Worm (Caenorhabditis elegans): Measurements from ENCODE around the gene F57B1.9.

Gene F57B1.9

DNA sequence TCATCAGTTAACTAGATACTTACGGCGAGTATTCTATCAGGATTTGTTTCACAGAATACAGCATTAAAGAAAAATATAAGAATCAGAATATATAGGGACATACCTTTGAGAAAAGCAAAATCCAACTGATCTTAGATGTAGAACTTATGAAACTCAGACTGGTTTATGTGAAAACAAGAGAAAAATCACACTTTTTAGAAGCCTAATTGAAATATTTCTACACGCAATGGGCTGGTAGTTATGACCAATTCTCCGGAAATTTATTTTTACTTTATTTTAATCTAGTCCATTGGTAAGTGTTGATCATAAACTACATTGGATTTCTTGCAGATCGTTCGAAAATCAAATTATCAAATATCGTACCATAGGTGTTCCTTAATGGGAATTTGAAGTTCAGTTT lies 13.6 kb downstream of the F57B1.9 start, which contains the start of gene T09E8.4:
T09E8.4 (minus strand) TSS at position 101 of the 400 bp plus-strand sequence.
- no peak for TF ChIP-seq ceh-16 (tag; optimal IDR thresholded peaks at IDR 0.05)

DNA sequence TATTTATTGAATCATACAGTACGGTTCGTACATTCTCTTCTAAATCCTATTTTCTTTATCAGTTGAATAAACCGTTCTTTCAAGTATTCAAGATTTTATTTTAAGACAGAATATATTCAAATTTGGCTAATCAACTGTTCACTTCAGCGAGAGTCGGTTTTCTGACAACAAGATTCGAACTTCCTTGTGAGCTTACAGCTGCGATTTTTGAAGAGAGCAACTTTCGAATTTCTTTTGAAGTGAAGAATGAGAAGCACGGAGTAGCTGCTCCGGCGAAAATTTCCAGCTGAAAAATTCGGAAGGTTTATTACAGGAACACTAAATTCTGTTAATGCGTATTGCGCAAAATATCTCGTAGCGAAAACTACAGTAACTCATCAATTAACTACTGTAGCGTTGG lies 16.3 kb downstream of the F57B1.9 start:
- TF ChIP-seq nhr-12 (tag; optimal IDR thresholded peaks at IDR 0.05) = no peak
- no peak for TF ChIP-seq nhr-6 (tag; optimal IDR thresholded peaks at IDR 0.05)
- TF ChIP-seq ZK546.5 (tag; optimal IDR thresholded peaks at IDR 0.05) = no peak

DNA sequence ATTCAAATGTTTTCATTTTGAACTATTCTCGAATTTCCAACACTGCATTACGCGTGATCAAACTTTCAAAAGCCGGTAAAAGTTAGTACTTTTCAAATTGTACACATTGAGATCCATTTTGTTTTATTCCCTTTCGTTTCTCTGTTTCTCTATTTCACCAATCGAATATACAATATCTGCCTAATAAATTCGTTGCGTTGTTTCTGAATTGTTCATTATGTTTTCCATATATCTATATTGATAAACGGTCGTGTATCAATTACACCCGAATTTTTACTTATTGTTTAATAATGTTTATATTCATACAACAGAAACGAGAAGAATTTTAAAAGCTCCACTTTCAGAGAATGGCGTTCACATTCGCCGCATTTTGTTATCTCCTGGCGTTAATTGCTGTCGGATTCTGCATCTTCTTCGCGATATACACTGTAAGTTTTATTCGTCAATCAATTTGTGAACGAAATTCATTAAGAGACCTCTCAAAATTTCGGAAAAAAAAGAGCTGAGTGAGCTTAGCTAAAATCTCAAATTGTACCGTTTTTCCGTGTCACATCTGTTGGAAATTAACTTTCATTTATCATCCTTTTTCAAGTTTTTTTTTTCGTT lies 17.6 kb downstream of the F57B1.9 start, which contains the start of gene cni-1:
cni-1 (plus strand) TSS at position 345 of the 606 bp plus-strand sequence.
- TF ChIP-seq elt-1 (tag; optimal IDR thresholded peaks at IDR 0.05) = no peak
- TF ChIP-seq fos-1 (tag; optimal IDR thresholded peaks at IDR 0.05) = no peak
- no peak for TF ChIP-seq zag-1 (tag; optimal IDR thresholded peaks at IDR 0.05)
- TF ChIP-seq ceh-82 (tag; optimal IDR thresholded peaks at IDR 0.05) = no peak
- no peak for TF ChIP-seq nhr-10 (tag; optimal IDR thresholded peaks at IDR 0.05)
- no peak for TF ChIP-seq ztf-4 (tag; optimal IDR thresholded peaks at IDR 0.05)

DNA sequence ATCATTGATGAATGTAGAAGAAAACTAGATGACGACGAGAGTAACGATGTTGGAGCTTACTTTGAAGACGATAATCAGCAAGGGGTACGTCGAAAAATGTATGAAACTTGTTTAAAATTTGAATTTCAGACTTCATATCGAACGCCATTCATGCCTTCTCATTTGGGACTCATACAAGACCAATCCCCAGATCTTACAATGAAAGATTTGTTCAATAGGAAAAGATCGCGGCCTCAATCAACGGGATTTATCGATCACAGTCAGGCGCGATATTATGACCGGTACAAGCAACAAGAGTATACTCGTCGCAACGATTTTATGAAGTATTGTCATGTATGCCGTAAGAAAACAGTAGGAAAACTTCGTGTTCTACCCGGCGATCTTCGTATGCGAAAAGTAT lies 20.9 kb downstream of the F57B1.9 start:
- TF ChIP-seq nhr-77 (tag; optimal IDR thresholded peaks at IDR 0.05) = no peak
- TF ChIP-seq nhr-12 (tag; optimal IDR thresholded peaks at IDR 0.05) = no peak
- TF ChIP-seq nhr-6 (tag; optimal IDR thresholded peaks at IDR 0.05) = no peak
- no peak for TF ChIP-seq blmp-1 (tag; optimal IDR thresholded peaks at IDR 0.05; ENCODE audit: insufficient read depth)
- TF ChIP-seq lsy-2 (tag; optimal IDR thresholded peaks at IDR 0.05) = no peak
- TF ChIP-seq mdl-1 (tag; optimal IDR thresholded peaks at IDR 0.05) = no peak
- no peak for TF ChIP-seq ceh-82 (tag; optimal IDR thresholded peaks at IDR 0.05)
- no peak for TF ChIP-seq alr-1 (tag; optimal IDR thresholded peaks at IDR 0.05)
- no peak for TF ChIP-seq egl-27 (tag; optimal IDR thresholded peaks at IDR 0.05)
- TF ChIP-seq lin-11 (tag; optimal IDR thresholded peaks at IDR 0.05) = no peak
- no peak for TF ChIP-seq nhr-25 (tag; optimal IDR thresholded peaks at IDR 0.05)
- TF ChIP-seq nhr-21 (tag; optimal IDR thresholded peaks at IDR 0.05) = no peak
- no peak for TF ChIP-seq nhr-10 (tag; optimal IDR thresholded peaks at IDR 0.05)
- TF ChIP-seq elt-1 (tag; optimal IDR thresholded peaks at IDR 0.05) = no peak
- no peak for TF ChIP-seq ztf-1 (GFP tag; conservative IDR thresholded peaks at IDR 0.05)

DNA sequence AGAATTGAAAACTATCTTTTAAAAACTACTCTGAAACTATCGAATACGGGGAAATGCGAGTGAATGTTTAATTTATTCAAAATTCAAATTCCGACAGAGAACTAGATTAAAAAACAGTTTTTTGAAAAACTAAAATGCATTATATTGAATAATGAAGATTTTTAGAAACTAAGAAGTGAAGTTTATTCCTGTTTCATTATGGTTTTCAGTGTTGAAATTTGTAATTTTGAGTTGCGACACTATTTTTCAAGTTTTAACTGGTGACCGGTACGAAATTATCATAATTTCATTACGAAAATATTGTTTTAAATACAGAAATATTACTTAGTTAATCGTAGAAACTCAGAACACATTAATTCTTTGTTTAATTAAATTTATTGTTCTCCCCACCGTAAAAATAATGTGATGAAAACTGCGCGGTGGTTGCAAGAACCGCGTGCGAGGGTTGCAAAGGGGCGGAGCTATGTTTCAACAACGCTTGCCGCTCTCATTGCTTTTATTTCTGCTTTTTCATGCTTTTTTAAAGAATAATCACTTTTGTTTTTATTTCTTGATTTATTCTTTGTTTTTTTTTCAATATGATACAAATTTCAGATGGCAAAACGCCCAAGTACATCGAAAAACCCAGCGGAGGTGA lies 21.5 kb downstream of the F57B1.9 start, which contains the start of gene him-17:
him-17 (plus strand) TSS at position 595 of the 637 bp plus-strand sequence.
- TF ChIP-seq ama-1 (optimal IDR thresholded peaks at IDR 0.05) (peak; percentile 6), egl-27 (tag; optimal IDR thresholded peaks at IDR 0.05) (no peak), ceh-16 (tag; optimal IDR thresholded peaks at IDR 0.05) (no peak), sem-4 (tag; optimal IDR thresholded peaks at IDR 0.05) (no peak), lin-39 (tag; optimal IDR thresholded peaks at IDR 0.05) (no peak), lin-13 (GFP tag; optimal IDR thresholded peaks at IDR 0.05) (peak; percentile 30), elt-3 (tag; optimal IDR thresholded peaks at IDR 0.05) (no peak), nhr-25 (tag; optimal IDR thresholded peaks at IDR 0.05) (no peak), mdl-1 (tag; optimal IDR thresholded peaks at IDR 0.05) (peak in 1 of 2 experiments; percentile 9), elt-1 (tag; optimal IDR thresholded peaks at IDR 0.05) (no peak), C34F6.9 (tag; optimal IDR thresholded peaks at IDR 0.05) (peak; percentile 22), aly-2 (tag; optimal IDR thresholded peaks at IDR 0.05) (no peak), blmp-1 (tag; optimal IDR thresholded peaks at IDR 0.05; ENCODE audit: insufficient read depth) (no peak), nhr-77 (tag; optimal IDR thresholded peaks at IDR 0.05) (no peak), nhr-12 (tag; optimal IDR thresholded peaks at IDR 0.05) (no peak), mab-5 (tag; optimal IDR thresholded peaks at IDR 0.05) (peak; percentile 28), ztf-1 (GFP tag; conservative IDR thresholded peaks at IDR 0.05) (no peak), ZK546.5 (tag; optimal IDR thresholded peaks at IDR 0.05) (no peak), skn-1 (tag; optimal IDR thresholded peaks at IDR 0.05) (no peak), fos-1 (tag; optimal IDR thresholded peaks at IDR 0.05) (no peak), F13H6.1 (tag; optimal IDR thresholded peaks at IDR 0.05) (no peak), Y55F3AM.14 (GFP tag; optimal IDR thresholded peaks at IDR 0.05) (no peak), gmeb-1 (tag; optimal IDR thresholded peaks at IDR 0.05) (peak; percentile 60), nhr-21 (tag; optimal IDR thresholded peaks at IDR 0.05) (no peak), nhr-10 (tag; optimal IDR thresholded peaks at IDR 0.05) (no peak), zag-1 (tag; optimal IDR thresholded peaks at IDR 0.05) (no peak), sma-3 (GFP tag; optimal IDR thresholded peaks at IDR 0.05) (peak; percentile 43), unc-62 (GFP tag; optimal IDR thresholded peaks at IDR 0.05) (no peak), lin-11 (tag; optimal IDR thresholded peaks at IDR 0.05) (peak; percentile 25), sma-9 (GFP tag; optimal IDR thresholded peaks at IDR 0.05) (peak; percentile 35), sma-9 (tag; optimal IDR thresholded peaks at IDR 0.05) (no peak), snpc-4 (tag; optimal IDR thresholded peaks at IDR 0.05) (peak; percentile 36), nhr-23 (tag; optimal IDR thresholded peaks at IDR 0.05) (no peak), nhr-11 (tag; optimal IDR thresholded peaks at IDR 0.05) (no peak), unc-55 (GFP tag; optimal IDR thresholded peaks at IDR 0.05) (peak; percentile 51), ztf-11 (tag; optimal IDR thresholded peaks at IDR 0.05) (no peak)

Data from whole organism, L2 larva.